Fruit fly (Drosophila melanogaster) whole organism, embryonic: ENCODE results near the gene Tre1.

Source experiments
- Ada2b ChIP-seq: fragments of 200-800 bp; sonication (Bioruptor generic); IDR thresholded peaks from 2 replicates; pipeline ENCODE4 v1.3.6; 2022; ENCODE audit warnings: missing biosample characterization, missing genetic modification characterization
- Adf1 ChIP-seq: fragments of 200-800 bp; sonication (Bioruptor generic); IDR thresholded peaks from 2 replicates; pipeline ENCODE4 v1.3.6; 2022; ENCODE audit warnings: missing biosample characterization, missing genetic modification characterization
- Bdp1 ChIP-seq: fragments of 200-800 bp; sonication (Bioruptor generic); optimal IDR thresholded peaks from 3 replicates; lab custom pipeline; 2016; ENCODE audit warnings: missing biosample characterization, missing genetic modification characterization
- CG1024 ChIP-seq: fragments of 200-800 bp; sonication (Bioruptor generic); IDR thresholded peaks from 2 replicates; pipeline ENCODE4 v1.3.6; 2022; ENCODE audit warnings: missing biosample characterization, missing genetic modification characterization
- CG10321 ChIP-seq: fragments of 200-800 bp; sonication (Bioruptor generic); IDR thresholded peaks from 2 replicates; pipeline ENCODE4 v1.3.6; 2022; ENCODE audit warnings: missing biosample characterization, missing genetic modification characterization
- CG10543 ChIP-seq: fragments of 200-800 bp; sonication (Bioruptor generic); optimal IDR thresholded peaks from 3 replicates; lab custom pipeline; 2017; ENCODE audit warnings: missing biosample characterization, mild to moderate bottlenecking, missing genetic modification characterization, moderate library complexity
- CG10565 ChIP-seq: fragments of 200-800 bp; sonication (Bioruptor generic); optimal IDR thresholded peaks from 3 replicates; lab custom pipeline; 2016; ENCODE audit warnings: missing biosample characterization, mild to moderate bottlenecking, missing genetic modification characterization
- CG12744 ChIP-seq: fragments of 200-800 bp; sonication (Bioruptor generic); optimal IDR thresholded peaks from 2 replicates; lab custom pipeline; 2016; ENCODE audit warnings: missing biosample characterization, missing genetic modification characterization
- CG16779 ChIP-seq: fragments of 200-800 bp; sonication (Bioruptor generic); IDR thresholded peaks from 2 replicates; pipeline ENCODE4 v1.3.6; 2022; ENCODE audit warnings: missing biosample characterization, missing genetic modification characterization
- CG2129 ChIP-seq: fragments of 200-800 bp; sonication (Bioruptor generic); IDR thresholded peaks from 2 replicates; pipeline ENCODE4 v1.3.6; 2022; ENCODE audit warnings: missing biosample characterization, missing genetic modification characterization; ENCODE audit not compliant: partially characterized antibody
- CG2678 ChIP-seq: fragments of 200-800 bp; sonication (Bioruptor generic); optimal IDR thresholded peaks from 3 replicates; lab custom pipeline; 2019; ENCODE audit warnings: missing biosample characterization, mild to moderate bottlenecking, missing genetic modification characterization, moderate library complexity
- CG3281 ChIP-seq: fragments of 200-800 bp; sonication (Bioruptor generic); optimal IDR thresholded peaks from 3 replicates; lab custom pipeline; 2017; ENCODE audit warnings: missing biosample characterization, mild to moderate bottlenecking, missing genetic modification characterization
- CG4328 ChIP-seq: fragments of 200-800 bp; sonication (Bioruptor generic); optimal IDR thresholded peaks from 3 replicates; lab custom pipeline; 2017; ENCODE audit warnings: missing biosample characterization, missing genetic modification reagents, missing genetic modification characterization
- CG6683 ChIP-seq: fragments of 200-800 bp; sonication (Bioruptor generic); optimal IDR thresholded peaks from 2 replicates; lab custom pipeline; 2017; ENCODE audit warnings: missing biosample characterization, mild to moderate bottlenecking, missing genetic modification characterization, missing genetic modification reagents
- CG7357 ChIP-seq: fragments of 200-800 bp; sonication (Bioruptor generic); IDR thresholded peaks from 3 replicates; pipeline ENCODE4 v1.3.6; 2022; ENCODE audit warnings: missing biosample characterization, missing genetic modification characterization
- CG7745 ChIP-seq: fragments of 200-800 bp; sonication (Bioruptor generic); optimal IDR thresholded peaks from 2 replicates; lab custom pipeline; 2018; ENCODE audit warnings: missing biosample characterization, mild to moderate bottlenecking, missing genetic modification characterization, moderate library complexity
- CkIIα-i1 ChIP-seq: fragments of 200-800 bp; sonication (Bioruptor generic); IDR thresholded peaks from 2 replicates; pipeline ENCODE4 v1.3.6; 2022; ENCODE audit warnings: missing biosample characterization, missing genetic modification characterization
- D19B ChIP-seq: fragments of 200-800 bp; sonication (Bioruptor generic); optimal IDR thresholded peaks from 2 replicates; lab custom pipeline; 2017; ENCODE audit warnings: missing biosample characterization, mild to moderate bottlenecking, missing genetic modification characterization
- Dad ChIP-seq: fragments of 200-800 bp; sonication (Bioruptor generic); optimal IDR thresholded peaks from 3 replicates; lab custom pipeline; 2016; ENCODE audit warnings: missing biosample characterization, missing genetic modification characterization
- Doc2 ChIP-seq: fragments of 200-800 bp; sonication (Bioruptor generic); IDR thresholded peaks from 2 replicates; pipeline ENCODE4 v1.3.6; 2022; ENCODE audit warnings: missing biosample characterization, missing genetic modification characterization
- Gsc ChIP-seq: fragments of 200-800 bp; sonication (Bioruptor generic); IDR thresholded peaks from 2 replicates; pipeline ENCODE4 v1.3.6; 2022; ENCODE audit warnings: missing biosample characterization, missing genetic modification characterization
- HLHmδ ChIP-seq: fragments of 200-800 bp; sonication (Bioruptor generic); optimal IDR thresholded peaks from 2 replicates; lab custom pipeline; 2018; ENCODE audit warnings: missing biosample characterization, mild to moderate bottlenecking, missing genetic modification characterization, moderate library complexity
- Hand ChIP-seq: fragments of 200-800 bp; sonication (Bioruptor generic); optimal IDR thresholded peaks from 2 replicates; lab custom pipeline; 2017; ENCODE audit warnings: mild to moderate bottlenecking, missing biosample characterization, missing genetic modification reagents, missing genetic modification characterization
- Lhr ChIP-seq: fragments of 200-800 bp; sonication (Bioruptor generic); optimal IDR thresholded peaks from 3 replicates; lab custom pipeline; 2017; ENCODE audit warnings: mild to moderate bottlenecking, missing biosample characterization, missing genetic modification reagents, missing genetic modification characterization
- NC2α ChIP-seq: fragments of 200-800 bp; sonication (Bioruptor generic); optimal IDR thresholded peaks from 2 replicates; lab custom pipeline; 2016; ENCODE audit warnings: missing biosample characterization, missing genetic modification characterization
- Neu2 ChIP-seq: fragments of 200-800 bp; sonication (Bioruptor generic); optimal IDR thresholded peaks from 3 replicates; lab custom pipeline; 2016; ENCODE audit warnings: missing biosample characterization, missing genetic modification characterization, borderline replicate concordance
- Nf-YA ChIP-seq: fragments of 200-800 bp; sonication (Bioruptor generic); IDR thresholded peaks from 2 replicates; pipeline ENCODE4 v1.3.6; 2022; ENCODE audit warnings: missing biosample characterization, missing genetic modification characterization
- Sry-δ ChIP-seq: fragments of 200-800 bp; sonication (Bioruptor generic); optimal IDR thresholded peaks from 2 replicates; lab custom pipeline; 2016; ENCODE audit warnings: missing biosample characterization, missing genetic modification characterization
- ac ChIP-seq: fragments of 200-800 bp; sonication (Bioruptor generic); optimal IDR thresholded peaks from 3 replicates; lab custom pipeline; 2017; ENCODE audit warnings: missing biosample characterization, mild to moderate bottlenecking, missing genetic modification characterization
- cas ChIP-seq: fragments of 200-800 bp; sonication (Bioruptor generic); IDR thresholded peaks from 2 replicates; pipeline ENCODE4 v1.3.6; 2022; ENCODE audit warnings: missing biosample characterization, missing genetic modification characterization
- caup ChIP-seq: fragments of 200-800 bp; sonication (Bioruptor generic); optimal IDR thresholded peaks from 3 replicates; lab custom pipeline; 2017; ENCODE audit warnings: missing biosample characterization, mild to moderate bottlenecking, missing genetic modification characterization, moderate library complexity; ENCODE audit not compliant: severe bottlenecking
- cg ChIP-seq: fragments of 200-800 bp; sonication (Bioruptor generic); optimal IDR thresholded peaks from 3 replicates; lab custom pipeline; 2019; ENCODE audit warnings: missing biosample characterization, mild to moderate bottlenecking, missing genetic modification characterization, moderate library complexity
- chm ChIP-seq: fragments of 200-800 bp; sonication (Bioruptor generic); IDR thresholded peaks from 2 replicates; pipeline ENCODE4 v1.3.6; 2022; ENCODE audit warnings: missing biosample characterization, missing genetic modification characterization
- corto ChIP-seq: fragments of 200-800 bp; sonication (Bioruptor generic); optimal IDR thresholded peaks from 2 replicates; lab custom pipeline; 2016; ENCODE audit warnings: missing biosample characterization, mild to moderate bottlenecking, missing genetic modification characterization, moderate library complexity
- croc ChIP-seq: fragments of 200-800 bp; sonication (Bioruptor generic); conservative IDR thresholded peaks from 3 replicates; pipeline ENCODE4 v1.3.6; 2022; ENCODE audit warnings: missing biosample characterization, missing genetic modification characterization
- crp ChIP-seq, 2 experiments: fragments of 200-800 bp; sonication (Bioruptor generic); optimal IDR thresholded peaks; 2 replicates in 1 of 2; 3 replicates in 1 of 2; lab custom pipeline; 2017; ENCODE audit warnings: missing biosample characterization in 2 of 2, missing genetic modification characterization in 2 of 2, mild to moderate bottlenecking in 1 of 2, moderate library complexity in 1 of 2
- dmrt11E ChIP-seq: fragments of 200-800 bp; sonication (Bioruptor generic); optimal IDR thresholded peaks from 3 replicates; lab custom pipeline; 2018; ENCODE audit warnings: missing biosample characterization, mild to moderate bottlenecking, missing genetic modification characterization, moderate library complexity
- dpn ChIP-seq, 2 experiments: fragments of 200-800 bp; sonication (Bioruptor generic); optimal IDR thresholded peaks; 3 replicates each; lab custom pipeline; 2016; ENCODE audit warnings: missing biosample characterization in 2 of 2, missing genetic modification characterization in 2 of 2
- fd64A ChIP-seq: fragments of 200-800 bp; sonication (Bioruptor generic); optimal IDR thresholded peaks from 3 replicates; lab custom pipeline; 2018; ENCODE audit warnings: missing biosample characterization, mild to moderate bottlenecking, missing genetic modification characterization
- ftz-f1 ChIP-seq: fragments of 200-800 bp; sonication (Bioruptor generic); optimal IDR thresholded peaks from 2 replicates; lab custom pipeline; 2016; ENCODE audit warnings: missing biosample characterization, missing genetic modification characterization
- h ChIP-seq: fragments of >200 bp; optimal IDR thresholded peaks from 2 replicates; lab custom pipeline; 2017
- jigr1 ChIP-seq: fragments of 200-800 bp; sonication (Bioruptor generic); IDR thresholded peaks from 3 replicates; pipeline ENCODE4 v1.3.6; 2022; ENCODE audit warnings: missing biosample characterization, missing genetic modification characterization
- lov ChIP-seq, 2 experiments: fragments of 200-800 bp in 1 of 2; fragments of >200 bp in 1 of 2; sonication (Bioruptor generic) in 1 of 2; IDR thresholded peaks in 1 of 2; optimal IDR thresholded peaks in 1 of 2; 2 replicates in 1 of 2; 3 replicates in 1 of 2; pipeline versions ENCODE4 v1.3.6 to Lab custom; 2017 to 2022; ENCODE audit warnings: missing biosample characterization in 1 of 2, missing genetic modification characterization in 1 of 2
- rib ChIP-seq: fragments of 200-800 bp; sonication (Bioruptor generic); IDR thresholded peaks from 2 replicates; pipeline ENCODE4 v1.3.6; 2022; ENCODE audit warnings: missing biosample characterization, missing genetic modification characterization
- salm ChIP-seq: fragments of 200-800 bp; sonication (Bioruptor generic); optimal IDR thresholded peaks from 2 replicates; lab custom pipeline; 2018; ENCODE audit warnings: missing biosample characterization, mild to moderate bottlenecking, missing genetic modification characterization
- sens ChIP-seq: fragments of 200-800 bp; sonication (Bioruptor generic); peaks from one replicate; lab custom pipeline; 2016; ENCODE audit warnings: missing biosample characterization, missing genetic modification characterization
- sima ChIP-seq: fragments of 200-800 bp; sonication (Bioruptor generic); optimal IDR thresholded peaks from 2 replicates; lab custom pipeline; 2016; ENCODE audit warnings: missing biosample characterization, missing genetic modification characterization
- sr ChIP-seq: fragments of 200-800 bp; sonication (Bioruptor generic); IDR thresholded peaks from 3 replicates; pipeline ENCODE4 v1.3.6; 2022; ENCODE audit warnings: missing biosample characterization, missing genetic modification characterization
- stc ChIP-seq: fragments of 200-800 bp; sonication (Bioruptor generic); IDR thresholded peaks from 2 replicates; pipeline ENCODE4 v1.3.6; 2022; ENCODE audit warnings: missing biosample characterization, missing genetic modification characterization
- tap ChIP-seq: fragments of 200-800 bp; optimal IDR thresholded peaks from 3 replicates; lab custom pipeline; 2019; ENCODE audit warnings: missing biosample characterization, mild to moderate bottlenecking, missing genetic modification characterization, moderate library complexity
- wdn ChIP-seq: fragments of 200-800 bp; sonication (Bioruptor generic); IDR thresholded peaks from 2 replicates; pipeline ENCODE4 v1.3.6; 2022; ENCODE audit warnings: missing biosample characterization, missing genetic modification characterization

The Tre1 gene

dm6 chrX:5724744-5725185, 45.0 kb upstream of the Tre1 start (continued):
- TF ChIP-seq dmrt11E (tag; lab: Kevin White, UChicago), result peak; percentile 62
- no peak for TF ChIP-seq ftz-f1 (GFP tag; lab: Kevin White, UChicago)
- no peak for TF ChIP-seq CG10321 (GFP tag; lab: Robert Waterston, UW)
- no peak for TF ChIP-seq h (lab: Kevin White, UChicago)
- TF ChIP-seq wdn (GFP tag; lab: Robert Waterston, UW), result no peak
- no peak for TF ChIP-seq sr (GFP tag; lab: Robert Waterston, UW)
- peak; percentile 40 for TF ChIP-seq Lhr (GFP tag; lab: Kevin White, UChicago)
- TF ChIP-seq CG1024 (GFP tag; lab: Robert Waterston, UW), result peak; percentile 46
- TF ChIP-seq CG2129, result no peak
- TF ChIP-seq CG3281 (GFP tag; lab: Kevin White, UChicago), result no peak
- TF ChIP-seq Gsc, result 0 out of 2 replicates have a peak, but pooled peaks have one; percentile 30
- TF ChIP-seq crp (GFP tag; optimal IDR thresholded peaks at IDR 0.05; lab: Kevin White, UChicago), result peak in 1 of 2 experiments; percentile 7
- TF ChIP-seq lov (optimal IDR thresholded peaks at IDR 0.05; lab: Kevin White, UChicago), result no peak
- 0 out of 3 replicates have a peak, but pooled peaks have one; percentile 15 for TF ChIP-seq lov (GFP tag; IDR thresholded peaks at IDR 0.05; lab: Robert Waterston, UW)
- peak; percentile 54 for TF ChIP-seq Ada2b (GFP tag; lab: Robert Waterston, UW)
- TF ChIP-seq fd64A (GFP tag; lab: Kevin White, UChicago), result peak; percentile 75
- no peak for TF ChIP-seq Sry-δ (GFP tag; lab: Kevin White, UChicago)
- TF ChIP-seq rib (GFP tag; lab: Robert Waterston, UW), result no peak
- TF ChIP-seq Doc2 (GFP tag; lab: Robert Waterston, UW), result no peak
- TF ChIP-seq CG4328 (GFP tag; lab: Kevin White, UChicago), result no peak
- no peak for TF ChIP-seq Adf1 (GFP tag; lab: Robert Waterston, UW)
- TF ChIP-seq Hand (GFP tag; lab: Kevin White, UChicago), result no peak
- no peak for TF ChIP-seq sima (GFP tag; lab: Kevin White, UChicago)
- peak; percentile 59 for TF ChIP-seq CG2678 (tag; lab: Kevin White, UChicago)
- no peak for TF ChIP-seq CG10565 (GFP tag; lab: Kevin White, UChicago)
- no peak for TF ChIP-seq croc (GFP tag; lab: Robert Waterston, UW)
- TF ChIP-seq CG7745 (tag; lab: Kevin White, UChicago), result no peak
- TF ChIP-seq CG6683, result no peak
- TF ChIP-seq jigr1, result peak; percentile 41; the same call in 1 of the 3 replicates
- peak; percentile 44; the same call in 1 of the 2 replicates for TF ChIP-seq stc (GFP tag; lab: Robert Waterston, UW)
- peak; percentile 41 for TF ChIP-seq HLHmδ
- TF ChIP-seq sens (GFP tag; lab: Kevin White, UChicago), result peak; percentile 94
- peak; percentile 32 to 46 for TF ChIP-seq dpn (GFP tag; optimal IDR thresholded peaks at IDR 0.05; lab: Kevin White, UChicago)
- no peak for TF ChIP-seq CG10543
- TF ChIP-seq Bdp1 (GFP tag; lab: Kevin White, UChicago), result no peak
- peak; percentile 22 for TF ChIP-seq ac (GFP tag; lab: Kevin White, UChicago)
- peak; percentile 44 for TF ChIP-seq tap (tag; lab: Kevin White, UChicago)
- TF ChIP-seq caup (GFP tag; lab: Kevin White, UChicago), result peak; percentile 1
- TF ChIP-seq cas, result no peak
- peak; percentile 33 for TF ChIP-seq salm (tag; lab: Kevin White, UChicago)
- peak; percentile 51; the same call in 1 of the 2 replicates for TF ChIP-seq Nf-YA (GFP tag; lab: Robert Waterston, UW)
- TF ChIP-seq CG12744 (GFP tag; lab: Kevin White, UChicago), result no peak
- TF ChIP-seq Neu2 (GFP tag; lab: Kevin White, UChicago), result no peak
- TF ChIP-seq chm (GFP tag; lab: Robert Waterston, UW), result no peak
- no peak for TF ChIP-seq cg (GFP tag; lab: Kevin White, UChicago)
- TF ChIP-seq CG7357 (GFP tag; lab: Robert Waterston, UW), result 0 out of 3 replicates have a peak, but pooled peaks have one; percentile 36
- TF ChIP-seq NC2α (GFP tag; lab: Kevin White, UChicago), result no peak
- TF ChIP-seq CkIIα-i1, result no peak
- TF ChIP-seq D19B (GFP tag; lab: Kevin White, UChicago), result peak; percentile 39
- TF ChIP-seq Dad (GFP tag; lab: Kevin White, UChicago), result peak; percentile 7
- TF ChIP-seq CG16779 (GFP tag; lab: Robert Waterston, UW), result no peak
- TF ChIP-seq corto (GFP tag; lab: Kevin White, UChicago), result no peak
